Fruit fly (Drosophila melanogaster): ENCODE results near the gene gnu.
A peak's percentile ranks its signal among the peaks of the same experiment; 100 is the strongest.

gnu gene

DNA sequence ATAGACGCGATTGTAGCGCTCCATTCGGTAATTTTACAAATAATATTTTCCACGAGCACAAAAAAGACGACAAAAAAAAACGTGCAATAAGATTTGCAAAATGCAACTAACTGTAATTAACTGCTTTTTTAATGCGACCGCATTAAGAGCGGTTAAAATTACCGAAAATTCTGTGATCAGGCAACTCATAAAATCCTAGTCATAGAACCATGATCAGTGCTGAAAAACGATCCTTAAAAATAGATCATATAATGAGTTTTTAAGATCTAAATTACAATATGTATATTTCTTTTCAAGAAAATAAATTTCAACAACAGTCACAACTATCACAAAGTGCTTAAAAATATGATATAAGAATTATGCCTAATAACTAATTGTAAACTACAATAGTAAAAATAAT is at the start of gene gnu:
Gene gnu, minus strand, starts transcription at position 125 of the 400 bp plus-strand sequence.
- TF ChIP-seq zen (tag; optimal IDR thresholded peaks at IDR 0.05): peak; percentile 75
- peak; percentile 63 for TF ChIP-seq CG10267 (tag; optimal IDR thresholded peaks at IDR 0.05)
- no peak for TF ChIP-seq HLHmδ (GFP tag; optimal IDR thresholded peaks at IDR 0.05)
- TF ChIP-seq gfzf (GFP tag; optimal IDR thresholded peaks at IDR 0.05): peak; percentile 39
- no peak for TF ChIP-seq tup (GFP tag; optimal IDR thresholded peaks at IDR 0.05)
- TF ChIP-seq Elba2 (GFP tag; optimal IDR thresholded peaks at IDR 0.05): peak; percentile 76
- TF ChIP-seq stwl (tag; optimal IDR thresholded peaks at IDR 0.05): peak; percentile 89

- TF ChIP-seq Lhr (GFP tag; optimal IDR thresholded peaks at IDR 0.05) (no peak), Atf6 (GFP tag; IDR thresholded peaks at IDR 0.05) (no peak), sug (tag; optimal IDR thresholded peaks at IDR 0.05) (peak; percentile 24), CG4282 (GFP tag; optimal IDR thresholded peaks at IDR 0.05) (no peak), tll (GFP tag; optimal IDR thresholded peaks at IDR 0.05) (no peak), NK7.1 (GFP tag; optimal IDR thresholded peaks at IDR 0.05) (no peak), CG12104 (GFP tag; optimal IDR thresholded peaks at IDR 0.05) (peak; percentile 37), CG18476 (GFP tag; optimal IDR thresholded peaks at IDR 0.05) (no peak), CG6689 (GFP tag; IDR thresholded peaks at IDR 0.05) (no peak), Dfd (GFP tag; optimal IDR thresholded peaks at IDR 0.05) (no peak), lilli (GFP tag; optimal IDR thresholded peaks at IDR 0.05) (no peak), bcd (GFP tag; optimal IDR thresholded peaks at IDR 0.05) (peak; percentile 4), so (GFP tag; IDR thresholded peaks at IDR 0.05) (no peak), CG7372 (GFP tag; IDR thresholded peaks at IDR 0.05) (no peak), CG32767 (GFP tag; IDR thresholded peaks at IDR 0.05) (no peak), CG18619 (GFP tag; optimal IDR thresholded peaks at IDR 0.05) (peak; percentile 31), da (GFP tag; optimal IDR thresholded peaks at IDR 0.05) (no peak), sima (GFP tag; optimal IDR thresholded peaks at IDR 0.05) (no peak), gcm (GFP tag; optimal IDR thresholded peaks at IDR 0.05) (no peak), CG10147 (GFP tag; optimal IDR thresholded peaks at IDR 0.05) (peak; percentile 48), fd3F (GFP tag; optimal IDR thresholded peaks at IDR 0.05) (peak; percentile 13), fd102C (GFP tag; optimal IDR thresholded peaks at IDR 0.05) (no peak), esg (GFP tag; conservative IDR thresholded peaks at IDR 0.05) (no peak), ewg (GFP tag; optimal IDR thresholded peaks at IDR 0.05) (no peak), CG17186 (GFP tag; optimal IDR thresholded peaks at IDR 0.05) (no peak), CG13424 (tag; optimal IDR thresholded peaks at IDR 0.05) (peak; percentile 47), TFAM (GFP tag; optimal IDR thresholded peaks at IDR 0.05) (no peak), ro (GFP tag; IDR thresholded peaks at IDR 0.05) (no peak), row (GFP tag; IDR thresholded peaks at IDR 0.05) (peak; percentile 35; the same call in 1 of the 3 replicates), CG9817 (tag; optimal IDR thresholded peaks at IDR 0.05) (peak; percentile 25), CG15011 (GFP tag; optimal IDR thresholded peaks at IDR 0.05) (no peak), CG6854 (GFP tag; optimal IDR thresholded peaks at IDR 0.05) (no peak), CG9437 (GFP tag; optimal IDR thresholded peaks at IDR 0.05) (peak; percentile 28), CG4617 (GFP tag; optimal IDR thresholded peaks at IDR 0.05; ENCODE audit: borderline replicate concordance) (no peak), Bdp1 (GFP tag; optimal IDR thresholded peaks at IDR 0.05) (no peak), HLH3B (GFP tag; IDR thresholded peaks at IDR 0.05) (no peak), Sox100B (GFP tag; optimal IDR thresholded peaks at IDR 0.05) (peak; percentile 39), lab (GFP tag; optimal IDR thresholded peaks at IDR 0.05) (peak; percentile 51), CG17829 (tag; optimal IDR thresholded peaks at IDR 0.05) (no peak), CG15269 (tag; optimal IDR thresholded peaks at IDR 0.05) (peak; percentile 52), CG7556 (GFP tag; optimal IDR thresholded peaks at IDR 0.05) (peak; percentile 73), CG5953 (GFP tag; IDR thresholded peaks at IDR 0.05) (no peak)
Measured at dm6 chr3L:14847415-14847814, 44.3 kb upstream of the gnu start.

All from whole organism, embryonic.